Fruit fly (Drosophila melanogaster) whole organism, prepupa: ENCODE data around the gene Hasp.

Source experiments
- Blimp-1 ChIP-seq: fragments of 200-800 bp; sonication (Bioruptor generic); optimal IDR thresholded peaks from 3 replicates; lab custom pipeline; 2017; ENCODE audit warnings: missing biosample characterization, missing genetic modification characterization, mild to moderate bottlenecking, moderate library complexity, missing genetic modification reagents
- CG11294 ChIP-seq: fragments of 200-800 bp; sonication (Bioruptor generic); IDR thresholded peaks from 2 replicates; pipeline ENCODE4 v1.3.6; 2022; ENCODE audit warnings: missing biosample characterization, missing genetic modification characterization
- CG11762 ChIP-seq: fragments of 200-800 bp; sonication (Bioruptor generic); optimal IDR thresholded peaks from 3 replicates; lab custom pipeline; 2016; ENCODE audit warnings: missing biosample characterization, missing genetic modification characterization; ENCODE audit not compliant: insufficient read depth
- CG16779 ChIP-seq: fragments of 200-800 bp; sonication (Bioruptor generic); optimal IDR thresholded peaks from 3 replicates; lab custom pipeline; 2017; ENCODE audit warnings: missing biosample characterization, mild to moderate bottlenecking, missing genetic modification characterization
- CG3032 ChIP-seq: fragments of 200-800 bp; optimal IDR thresholded peaks from 2 replicates; lab custom pipeline; 2019; ENCODE audit warnings: missing biosample characterization, mild to moderate bottlenecking, missing genetic modification characterization, moderate library complexity
- CG31627 ChIP-seq: fragments of 200-800 bp; sonication (Bioruptor generic); optimal IDR thresholded peaks from 3 replicates; lab custom pipeline; 2016; ENCODE audit warnings: missing biosample characterization, missing genetic modification characterization
- CG32006 ChIP-seq: fragments of 200-800 bp; sonication (Bioruptor generic); optimal IDR thresholded peaks from 3 replicates; lab custom pipeline; 2017; ENCODE audit warnings: missing biosample characterization, mild to moderate bottlenecking, missing genetic modification characterization
- CG34406 ChIP-seq: fragments of 200-800 bp; sonication (Bioruptor generic); optimal IDR thresholded peaks from 3 replicates; lab custom pipeline; 2016; ENCODE audit warnings: missing biosample characterization, missing genetic modification characterization
- CG3919 ChIP-seq: fragments of 200-800 bp; sonication (Bioruptor generic); optimal IDR thresholded peaks from 3 replicates; lab custom pipeline; 2016; ENCODE audit warnings: missing biosample characterization, missing genetic modification characterization
- CG4318 ChIP-seq: fragments of 200-800 bp; sonication (Bioruptor generic); optimal IDR thresholded peaks from 3 replicates; lab custom pipeline; 2017; ENCODE audit warnings: missing biosample characterization, mild to moderate bottlenecking, missing genetic modification characterization
- CG6163 ChIP-seq: fragments of 200-800 bp; sonication (Bioruptor generic); IDR thresholded peaks from 3 replicates; pipeline ENCODE4 v1.3.6; 2022; ENCODE audit warnings: missing biosample characterization, missing genetic modification characterization
- CG6808 ChIP-seq: fragments of 200-800 bp; sonication (Bioruptor generic); optimal IDR thresholded peaks from 3 replicates; lab custom pipeline; 2017; ENCODE audit warnings: missing biosample characterization, missing genetic modification characterization, mild to moderate bottlenecking, moderate library complexity, missing genetic modification reagents
- CG7368 ChIP-seq: fragments of 200-800 bp; sonication (Bioruptor generic); optimal IDR thresholded peaks from 3 replicates; lab custom pipeline; 2016; ENCODE audit warnings: missing biosample characterization, missing genetic modification characterization
- Eip78C ChIP-seq: fragments of 200-800 bp; sonication (Bioruptor generic); peaks from one replicate; lab custom pipeline; 2016; ENCODE audit warnings: missing biosample characterization, missing genetic modification characterization
- Eip93F ChIP-seq: fragments of 200-800 bp; sonication (Bioruptor generic); optimal IDR thresholded peaks from 2 replicates; lab custom pipeline; 2016; ENCODE audit warnings: missing biosample characterization, mild to moderate bottlenecking, missing genetic modification characterization
- Ets21C ChIP-seq: fragments of 200-800 bp; sonication (Bioruptor generic); optimal IDR thresholded peaks from 3 replicates; lab custom pipeline; 2016; ENCODE audit warnings: missing biosample characterization, missing genetic modification characterization
- Ets96B ChIP-seq: fragments of 200-800 bp; optimal IDR thresholded peaks from 2 replicates; lab custom pipeline; 2019; ENCODE audit warnings: missing biosample characterization, mild to moderate bottlenecking, missing genetic modification characterization, moderate library complexity
- Gug ChIP-seq: fragments of 200-800 bp; sonication (Bioruptor generic); IDR thresholded peaks from 2 replicates; pipeline ENCODE4 v1.3.6; 2022; ENCODE audit warnings: missing biosample characterization, missing genetic modification characterization
- Hr39 ChIP-seq: fragments of 200-800 bp; sonication (Bioruptor generic); optimal IDR thresholded peaks from 2 replicates; lab custom pipeline; 2016; ENCODE audit warnings: missing biosample characterization, missing genetic modification characterization
- Lpt ChIP-seq: fragments of 200-800 bp; sonication (Bioruptor generic); optimal IDR thresholded peaks from 3 replicates; lab custom pipeline; 2016; ENCODE audit warnings: missing biosample characterization, missing genetic modification characterization
- Met ChIP-seq: fragments of 200-800 bp; sonication (Bioruptor generic); optimal IDR thresholded peaks from 3 replicates; lab custom pipeline; 2016; ENCODE audit warnings: missing biosample characterization, missing genetic modification characterization
- Sox102F ChIP-seq: fragments of 200-800 bp; sonication (Bioruptor generic); optimal IDR thresholded peaks from 2 replicates; lab custom pipeline; 2016; ENCODE audit warnings: missing biosample characterization, mild to moderate bottlenecking, missing genetic modification characterization
- Sox14 ChIP-seq: fragments of 200-800 bp; sonication (Bioruptor generic); optimal IDR thresholded peaks from 3 replicates; lab custom pipeline; 2016; ENCODE audit warnings: missing biosample characterization, missing genetic modification characterization
- Sox15 ChIP-seq: fragments of 200-800 bp; sonication (Bioruptor generic); optimal IDR thresholded peaks from 3 replicates; lab custom pipeline; 2016; ENCODE audit warnings: missing biosample characterization, missing genetic modification characterization
- dac ChIP-seq: fragments of 200-800 bp; sonication (Bioruptor generic); optimal IDR thresholded peaks from 2 replicates; lab custom pipeline; 2017; ENCODE audit warnings: missing biosample characterization, mild to moderate bottlenecking, missing genetic modification characterization
- dsx ChIP-seq: fragments of 200-800 bp; optimal IDR thresholded peaks from 3 replicates; lab custom pipeline; 2019; ENCODE audit warnings: missing biosample characterization, mild to moderate bottlenecking, missing genetic modification characterization, moderate library complexity; ENCODE audit not compliant: poor library complexity, severe bottlenecking
- eg ChIP-seq: fragments of 200-800 bp; sonication (Bioruptor generic); IDR thresholded peaks from 3 replicates; pipeline ENCODE4 v1.3.6; 2022; ENCODE audit warnings: missing biosample characterization, missing genetic modification characterization
- esn ChIP-seq: fragments of 200-800 bp; sonication (Bioruptor generic); optimal IDR thresholded peaks from 2 replicates; lab custom pipeline; 2016; ENCODE audit warnings: missing biosample characterization, mild to moderate bottlenecking, missing genetic modification characterization, moderate library complexity
- fd85E ChIP-seq: fragments of 200-800 bp; sonication (Bioruptor generic); optimal IDR thresholded peaks from 3 replicates; lab custom pipeline; 2016; ENCODE audit warnings: missing biosample characterization, missing genetic modification characterization
- fkh ChIP-seq: fragments of 200-800 bp; sonication (Bioruptor generic); optimal IDR thresholded peaks from 3 replicates; lab custom pipeline; 2017; ENCODE audit warnings: missing biosample characterization, mild to moderate bottlenecking, missing genetic modification characterization, moderate library complexity
- lz ChIP-seq: fragments of 200-800 bp; sonication (Bioruptor generic); optimal IDR thresholded peaks from 3 replicates; lab custom pipeline; 2016; ENCODE audit warnings: missing biosample characterization, missing genetic modification characterization
- salr ChIP-seq, 2 experiments: fragments of 200-800 bp; sonication (Bioruptor generic); optimal IDR thresholded peaks; 3 replicates each; lab custom pipeline; 2016 to 2018; ENCODE audit warnings: missing biosample characterization in 2 of 2, missing genetic modification characterization in 2 of 2, mild to moderate bottlenecking in 1 of 2
- spab ChIP-seq: fragments of 200-800 bp; sonication (Bioruptor generic); optimal IDR thresholded peaks from 2 replicates; lab custom pipeline; 2017; ENCODE audit warnings: missing biosample characterization, mild to moderate bottlenecking, missing genetic modification characterization, missing genetic modification reagents
- svp ChIP-seq: fragments of 200-800 bp; sonication (Bioruptor generic); peaks from one replicate; lab custom pipeline; 2016; ENCODE audit warnings: missing biosample characterization, missing genetic modification characterization
- vri ChIP-seq: fragments of 200-800 bp; sonication (Bioruptor generic); optimal IDR thresholded peaks from 3 replicates; lab custom pipeline; 2016; ENCODE audit warnings: missing biosample characterization, mild to moderate bottlenecking, missing genetic modification characterization

The Hasp gene

DNA sequence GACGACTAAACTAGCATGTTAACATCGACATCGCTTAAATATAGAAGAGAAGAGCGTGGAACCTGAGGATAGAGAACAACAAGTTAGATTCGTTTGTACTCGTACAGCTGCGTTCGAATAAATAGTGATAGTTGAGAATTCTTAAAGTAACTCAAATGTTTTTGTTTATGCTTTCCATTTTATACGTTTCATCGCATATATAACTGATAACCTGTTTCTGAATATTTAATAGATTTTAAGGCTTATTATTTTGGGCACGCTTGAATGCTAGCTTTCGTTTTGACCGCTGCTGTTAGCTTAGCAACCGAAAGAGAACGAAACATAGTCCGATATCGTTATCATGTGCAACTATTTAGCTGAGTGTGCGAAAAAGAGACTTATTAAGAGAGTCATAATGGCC, 11.3 kb upstream of the Hasp start (continued):
- TF ChIP-seq salr (GFP tag; optimal IDR thresholded peaks at IDR 0.05; lab: Kevin White, UChicago): peak; percentile 89 to 97
- peak; percentile 95 for TF ChIP-seq Sox14 (GFP tag; lab: Kevin White, UChicago)
- TF ChIP-seq CG6163: peak; percentile 99
- peak; percentile 61 for TF ChIP-seq Eip93F (GFP tag; lab: Kevin White, UChicago)
- TF ChIP-seq Gug (GFP tag; lab: Robert Waterston, UW): peak; percentile 99
- peak; percentile 97 for TF ChIP-seq CG16779 (tag; lab: Kevin White, UChicago)
- peak; percentile 98 for TF ChIP-seq Ets96B (tag; lab: Kevin White, UChicago)
- TF ChIP-seq Sox102F (GFP tag; lab: Kevin White, UChicago): peak; percentile 54
- peak; percentile 99 for TF ChIP-seq CG11294 (GFP tag; lab: Robert Waterston, UW)
- TF ChIP-seq Ets21C (GFP tag; lab: Kevin White, UChicago): peak; percentile 27
- TF ChIP-seq CG31627 (GFP tag; lab: Kevin White, UChicago): peak; percentile 64
- TF ChIP-seq vri (GFP tag; lab: Kevin White, UChicago): peak; percentile 83
- peak; percentile 74 for TF ChIP-seq Sox15
- peak; percentile 95 for TF ChIP-seq CG4318 (GFP tag; lab: Kevin White, UChicago)
- peak; percentile 97 for TF ChIP-seq dsx (GFP tag; lab: Kevin White, UChicago)
- TF ChIP-seq svp (GFP tag; lab: Kevin White, UChicago): no peak
- TF ChIP-seq Lpt (GFP tag; lab: Kevin White, UChicago): peak; percentile 96
- TF ChIP-seq lz (GFP tag; lab: Kevin White, UChicago): peak; percentile 77

DNA sequence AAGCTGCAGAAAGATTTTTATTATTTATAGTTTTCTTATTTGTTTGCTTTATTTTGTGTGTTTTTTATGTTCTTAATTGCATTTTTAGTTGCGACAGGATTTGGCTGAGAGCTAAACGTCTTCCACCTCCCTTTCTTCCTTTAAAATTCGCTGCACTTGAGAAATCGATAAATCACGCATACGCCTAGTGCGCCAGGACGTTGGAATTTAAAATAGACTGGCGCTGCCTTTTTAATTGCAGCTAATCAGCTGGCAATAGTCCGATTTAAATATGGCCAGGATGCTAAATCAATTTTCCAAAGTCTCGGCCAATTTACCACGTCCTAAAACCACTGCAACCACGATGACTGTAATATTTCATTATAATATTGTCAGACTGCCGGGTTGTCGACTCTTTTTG, 9.8 kb upstream of the Hasp start:
- TF ChIP-seq Eip78C (GFP tag; lab: Kevin White, UChicago) (peak; percentile 38), CG3032 (no peak), dsx (GFP tag; lab: Kevin White, UChicago) (no peak), Hr39 (GFP tag; lab: Kevin White, UChicago) (no peak), lz (GFP tag; lab: Kevin White, UChicago) (no peak)
- TF ChIP-seq, all 60 proteins: peak for 1

DNA sequence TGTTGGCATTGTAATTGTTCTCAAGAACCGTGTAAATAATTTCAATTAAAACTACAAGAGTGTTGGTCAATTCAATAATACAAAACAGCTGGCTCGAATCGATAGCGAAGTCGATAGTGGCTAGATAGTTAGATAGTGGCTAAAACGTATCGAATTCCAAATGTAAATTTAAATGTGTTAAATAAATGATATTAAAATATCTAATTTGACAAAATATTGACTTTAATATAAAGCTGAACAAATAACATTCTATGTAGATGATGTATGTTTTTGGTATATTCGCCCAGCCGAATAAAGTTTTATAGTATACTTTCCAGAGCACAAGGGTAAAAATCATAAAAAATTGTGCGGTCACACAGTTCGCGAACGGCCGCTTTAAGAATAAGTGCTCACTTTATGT, 9.3 kb upstream of the Hasp start, which contains the start of the genes Dpm1 and CG10137:
Dpm1 (minus strand) TSS at position 53 of the 400 bp plus-strand sequence.
CG10137 (plus strand) TSS at position 371 of the 400 bp plus-strand sequence.
- TF ChIP-seq esn: peak; percentile 15
- TF ChIP-seq Eip78C (GFP tag; lab: Kevin White, UChicago): peak; percentile 40
- TF ChIP-seq CG34406 (GFP tag; lab: Kevin White, UChicago): no peak
- TF ChIP-seq, all 60 proteins: peak for 2

DNA sequence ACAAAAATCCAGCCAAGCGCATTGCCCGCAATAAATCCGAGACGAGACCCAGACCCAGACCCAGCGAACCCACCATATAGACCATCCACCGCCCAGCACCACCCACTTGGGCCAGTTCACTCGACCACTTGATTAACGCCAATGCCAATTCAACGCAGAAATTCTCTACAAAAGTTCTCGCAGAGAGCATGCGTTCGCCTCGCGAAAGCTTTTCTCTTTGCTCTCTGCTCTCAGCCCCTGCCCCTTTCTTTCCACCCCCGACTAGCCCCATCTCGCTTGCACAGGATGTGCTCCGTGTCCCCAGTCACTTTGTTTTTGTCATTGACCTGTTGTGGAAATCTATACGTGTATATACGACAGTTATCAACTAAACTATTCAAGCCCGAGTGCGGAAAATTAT, 2.6 kb upstream of the Hasp start:
- TF ChIP-seq eg (0 out of 3 replicates have a peak, but pooled peaks have one; percentile 15), spab (GFP tag; lab: Kevin White, UChicago) (no peak)

DNA sequence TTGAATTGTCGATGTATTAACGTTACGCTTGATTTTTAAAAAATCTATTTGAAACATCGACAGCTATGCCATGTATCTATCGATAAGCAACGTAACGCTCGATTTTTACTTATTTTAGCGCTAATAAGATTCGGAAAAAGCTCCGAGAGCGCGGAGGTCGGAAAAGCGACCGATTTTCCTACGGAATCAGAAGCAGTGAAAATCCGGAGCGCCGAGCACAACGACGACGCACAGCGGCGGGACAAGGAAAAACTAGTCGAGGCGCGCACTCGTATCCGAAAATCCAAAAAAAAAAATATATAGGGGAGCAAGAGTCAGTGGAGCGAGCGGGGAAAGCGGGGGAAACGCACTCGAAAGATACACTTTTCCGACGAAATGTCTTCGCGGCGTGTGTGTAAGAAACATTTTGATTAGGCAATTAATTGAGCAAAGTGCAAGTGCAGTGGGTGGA, 1.7 kb upstream of the Hasp start, which contains the start of gene CG10132:
CG10132 (plus strand) TSS at position 189 of the 451 bp plus-strand sequence.
- no peak for TF ChIP-seq fd85E (GFP tag; lab: Kevin White, UChicago)
- peak; percentile 7 for TF ChIP-seq Lpt (GFP tag; lab: Kevin White, UChicago)
- no peak for TF ChIP-seq vri (GFP tag; lab: Kevin White, UChicago)

DNA sequence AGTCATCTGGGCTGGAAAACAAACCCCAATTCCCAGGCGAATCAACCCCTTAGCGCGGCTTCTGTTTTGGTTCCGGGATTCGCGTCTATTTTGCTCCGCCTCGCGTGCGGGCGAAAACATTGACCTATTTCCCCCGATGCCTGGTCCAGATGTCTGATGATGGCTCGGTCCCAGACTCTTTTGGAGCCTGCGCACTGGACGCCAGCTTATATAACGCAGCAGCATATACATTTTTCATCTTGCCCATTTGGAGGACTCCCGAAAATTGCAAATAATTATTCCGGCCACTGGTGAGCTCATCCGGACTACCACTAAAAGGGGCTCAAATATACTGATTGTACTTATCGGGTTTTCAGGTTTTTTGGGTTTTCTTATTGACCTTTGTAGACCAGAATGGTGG, 942 bp downstream of the Hasp start:
- TF ChIP-seq CG16779 (tag; lab: Kevin White, UChicago) (no peak), Blimp-1 (no peak), Eip78C (GFP tag; lab: Kevin White, UChicago) (no peak), CG11762 (GFP tag; lab: Kevin White, UChicago) (no peak), fd85E (GFP tag; lab: Kevin White, UChicago) (no peak), salr (GFP tag; optimal IDR thresholded peaks at IDR 0.05; lab: Kevin White, UChicago) (no peak), Met (GFP tag; lab: Kevin White, UChicago) (no peak), Hr39 (GFP tag; lab: Kevin White, UChicago) (no peak), CG7368 (GFP tag; lab: Kevin White, UChicago) (no peak), spab (GFP tag; lab: Kevin White, UChicago) (no peak), CG6808 (GFP tag; lab: Kevin White, UChicago) (no peak), Lpt (GFP tag; lab: Kevin White, UChicago) (no peak), CG11294 (GFP tag; lab: Robert Waterston, UW) (no peak), dac (GFP tag; lab: Kevin White, UChicago) (no peak), CG4318 (GFP tag; lab: Kevin White, UChicago) (no peak), fkh (no peak), CG3919 (GFP tag; lab: Kevin White, UChicago) (no peak), CG32006 (GFP tag; lab: Kevin White, UChicago) (no peak), eg (no peak), Sox102F (GFP tag; lab: Kevin White, UChicago) (no peak)
